Fruit fly (Drosophila melanogaster) whole organism, embryonic: ENCODE measurements around the gene Acsx4.

Experiments
- Adf1 ChIP-seq: fragments of 200-800 bp; sonication (Bioruptor generic); IDR thresholded peaks from 2 replicates; pipeline ENCODE4 v1.3.6; 2022; ENCODE audit warnings: missing biosample characterization, missing genetic modification characterization
- Aef1 ChIP-seq: fragments of 200-800 bp; sonication (Bioruptor generic); IDR thresholded peaks from 3 replicates; pipeline ENCODE4 v1.3.6; 2022; ENCODE audit warnings: missing biosample characterization, missing genetic modification characterization
- CG10274 ChIP-seq: fragments of 200-800 bp; sonication (Bioruptor generic); optimal IDR thresholded peaks from 3 replicates; lab custom pipeline; 2017; ENCODE audit warnings: missing biosample characterization, mild to moderate bottlenecking, missing genetic modification characterization
- CG11456 ChIP-seq: fragments of 200-800 bp; sonication (Bioruptor generic); IDR thresholded peaks from 3 replicates; pipeline ENCODE4 v1.3.6; 2022; ENCODE audit warnings: missing biosample characterization, missing genetic modification characterization
- CG12236 ChIP-seq: fragments of 200-800 bp; sonication (Bioruptor generic); optimal IDR thresholded peaks from 2 replicates; lab custom pipeline; 2016; ENCODE audit warnings: missing biosample characterization, missing genetic modification characterization
- CG12299 ChIP-seq: fragments of 200-800 bp; sonication (Bioruptor generic); optimal IDR thresholded peaks from 2 replicates; lab custom pipeline; 2018; ENCODE audit warnings: missing biosample characterization, mild to moderate bottlenecking, missing genetic modification characterization
- CG13287 ChIP-seq: fragments of 200-800 bp; sonication (Bioruptor generic); IDR thresholded peaks from 2 replicates; pipeline ENCODE4 v1.3.6; 2022; ENCODE audit warnings: missing biosample characterization, missing genetic modification characterization; ENCODE audit not compliant: partially characterized antibody
- CG14441 ChIP-seq: fragments of 200-800 bp; sonication (Bioruptor generic); IDR thresholded peaks from 2 replicates; pipeline ENCODE4 v1.3.6; 2022; ENCODE audit warnings: missing biosample characterization, missing genetic modification characterization
- CG15479 ChIP-seq: fragments of 200-800 bp; sonication (Bioruptor generic); optimal IDR thresholded peaks from 3 replicates; lab custom pipeline; 2019; ENCODE audit warnings: missing biosample characterization, mild to moderate bottlenecking, missing genetic modification characterization, moderate library complexity
- CG17385 ChIP-seq: fragments of 200-800 bp; sonication (Bioruptor generic); optimal IDR thresholded peaks from 3 replicates; lab custom pipeline; 2018; ENCODE audit warnings: missing biosample characterization, mild to moderate bottlenecking, missing genetic modification characterization
- CG17802 ChIP-seq: fragments of 200-800 bp; sonication (Bioruptor generic); optimal IDR thresholded peaks from 2 replicates; lab custom pipeline; 2018; ENCODE audit warnings: missing biosample characterization, mild to moderate bottlenecking, missing genetic modification characterization, moderate library complexity
- CG1832 ChIP-seq: fragments of 200-800 bp; sonication (Bioruptor generic); optimal IDR thresholded peaks from 2 replicates; lab custom pipeline; 2017; ENCODE audit warnings: missing biosample characterization, mild to moderate bottlenecking, missing genetic modification characterization, inconsistent platforms
- CG3726 ChIP-seq: fragments of 200-800 bp; sonication (Bioruptor generic); IDR thresholded peaks from 3 replicates; pipeline ENCODE4, ENCODE4 v1.3.6; 2022; ENCODE audit warnings: missing biosample characterization, missing genetic modification characterization
- CG4328 ChIP-seq: fragments of 200-800 bp; sonication (Bioruptor generic); optimal IDR thresholded peaks from 3 replicates; lab custom pipeline; 2017; ENCODE audit warnings: missing biosample characterization, missing genetic modification reagents, missing genetic modification characterization
- CG4424 ChIP-seq: fragments of 200-800 bp; sonication (Bioruptor generic); optimal IDR thresholded peaks from 3 replicates; lab custom pipeline; 2016; ENCODE audit warnings: missing biosample characterization, missing genetic modification characterization
- CG4730 ChIP-seq: fragments of 200-800 bp; sonication (Bioruptor generic); IDR thresholded peaks from 2 replicates; pipeline ENCODE4 v1.3.6; 2022; ENCODE audit warnings: missing biosample characterization, missing genetic modification characterization
- CG6765 ChIP-seq: fragments of 200-800 bp; sonication (Bioruptor generic); optimal IDR thresholded peaks from 3 replicates; lab custom pipeline; 2017; ENCODE audit warnings: missing biosample characterization, mild to moderate bottlenecking, missing genetic modification characterization
- CG7271 ChIP-seq: fragments of 200-800 bp; sonication (Bioruptor generic); optimal IDR thresholded peaks from 2 replicates; lab custom pipeline; 2018; ENCODE audit warnings: missing biosample characterization, mild to moderate bottlenecking, missing genetic modification characterization, moderate library complexity
- CG7745 ChIP-seq: fragments of 200-800 bp; sonication (Bioruptor generic); optimal IDR thresholded peaks from 2 replicates; lab custom pipeline; 2018; ENCODE audit warnings: missing biosample characterization, mild to moderate bottlenecking, missing genetic modification characterization, moderate library complexity
- CG8359 ChIP-seq: fragments of 200-800 bp; sonication (Bioruptor generic); optimal IDR thresholded peaks from 2 replicates; lab custom pipeline; 2017; ENCODE audit warnings: missing biosample characterization, mild to moderate bottlenecking, missing genetic modification characterization, borderline replicate concordance
- CG8478 ChIP-seq: fragments of >200 bp; optimal IDR thresholded peaks from 2 replicates; lab custom pipeline; 2018
- CG9437 ChIP-seq: fragments of 200-800 bp; sonication (Bioruptor generic); optimal IDR thresholded peaks from 2 replicates; lab custom pipeline; 2018; ENCODE audit warnings: missing biosample characterization, mild to moderate bottlenecking, missing genetic modification characterization
- D ChIP-seq, 2 experiments: fragments of 200-800 bp in 1 of 2; fragments of >200 bp in 1 of 2; sonication (Bioruptor generic) in 1 of 2; optimal IDR thresholded peaks; 2 replicates in 1 of 2; 3 replicates in 1 of 2; lab custom pipeline; 2017; ENCODE audit warnings: mild to moderate bottlenecking in 1 of 2, missing biosample characterization in 1 of 2, missing genetic modification characterization in 1 of 2, missing genetic modification reagents in 1 of 2
- E2f2 ChIP-seq: fragments of 200-800 bp; sonication (Bioruptor generic); IDR thresholded peaks from 2 replicates; pipeline ENCODE4 v1.3.6; 2022; ENCODE audit warnings: missing biosample characterization, missing genetic modification characterization
- Eip74EF ChIP-seq, 2 experiments: fragments of 200-800 bp in 1 of 2; fragments of >200 bp in 1 of 2; sonication (Bioruptor generic) in 1 of 2; optimal IDR thresholded peaks; 2 replicates each; lab custom pipeline; 2017 to 2019; ENCODE audit warnings: missing biosample characterization in 2 of 2, missing genetic modification characterization in 2 of 2, mild to moderate bottlenecking in 1 of 2, moderate library complexity in 1 of 2
- Fer3 ChIP-seq: fragments of 200-800 bp; sonication (Bioruptor generic); optimal IDR thresholded peaks from 2 replicates; lab custom pipeline; 2018; ENCODE audit warnings: missing biosample characterization, mild to moderate bottlenecking, missing genetic modification characterization, moderate library complexity
- Kr ChIP-seq: fragments of 200-800 bp; sonication (Bioruptor generic); optimal IDR thresholded peaks from 2 replicates; lab custom pipeline; 2017; ENCODE audit warnings: missing biosample characterization, mild to moderate bottlenecking, missing genetic modification characterization
- Myb ChIP-seq: fragments of 200-800 bp; sonication (Bioruptor generic); optimal IDR thresholded peaks from 2 replicates; lab custom pipeline; 2016; ENCODE audit warnings: missing biosample characterization, missing genetic modification characterization
- Oaz ChIP-seq: fragments of 200-800 bp; sonication (Bioruptor generic); IDR thresholded peaks from 2 replicates; pipeline ENCODE4 v1.3.6; 2022; ENCODE audit warnings: missing biosample characterization, missing genetic modification characterization
- Optix ChIP-seq: fragments of 200-800 bp; sonication (Bioruptor generic); IDR thresholded peaks from 3 replicates; pipeline ENCODE4 v1.3.6; 2022; ENCODE audit warnings: missing biosample characterization, missing genetic modification characterization
- Ravus ChIP-seq: fragments of 200-800 bp; sonication (Bioruptor generic); IDR thresholded peaks from 2 replicates; pipeline ENCODE4 v1.3.6; 2022; ENCODE audit warnings: missing biosample characterization, missing genetic modification characterization
- ac ChIP-seq: fragments of 200-800 bp; sonication (Bioruptor generic); optimal IDR thresholded peaks from 3 replicates; lab custom pipeline; 2017; ENCODE audit warnings: missing biosample characterization, mild to moderate bottlenecking, missing genetic modification characterization
- ase ChIP-seq: fragments of 200-800 bp; sonication (Bioruptor generic); IDR thresholded peaks from 3 replicates; pipeline ENCODE4 v1.3.6; 2022; ENCODE audit warnings: missing biosample characterization, missing genetic modification characterization
- cad ChIP-seq: fragments of >200 bp; optimal IDR thresholded peaks from 2 replicates; lab custom pipeline; 2017; ENCODE audit warnings: missing biosample characterization, missing genetic modification characterization
- cato ChIP-seq: fragments of 200-800 bp; sonication (Bioruptor generic); optimal IDR thresholded peaks from 2 replicates; lab custom pipeline; 2016; ENCODE audit warnings: missing biosample characterization, missing genetic modification characterization, borderline replicate concordance
- dimm ChIP-seq: fragments of 200-800 bp; sonication (Bioruptor generic); IDR thresholded peaks from 2 replicates; pipeline ENCODE4 v1.3.6; 2022; ENCODE audit warnings: missing biosample characterization, missing genetic modification characterization
- insv ChIP-seq, 2 experiments: fragments of 200-800 bp; sonication (Bioruptor generic); optimal IDR thresholded peaks; 3 replicates each; lab custom pipeline; 2016 to 2018; ENCODE audit warnings: missing biosample characterization in 2 of 2, missing genetic modification characterization in 2 of 2
- kni ChIP-seq: fragments of 200-800 bp; sonication (Bioruptor generic); optimal IDR thresholded peaks from 3 replicates; lab custom pipeline; 2017; ENCODE audit warnings: mild to moderate bottlenecking, missing biosample characterization, missing genetic modification reagents, missing genetic modification characterization
- pros ChIP-seq: fragments of 200-800 bp; sonication (Bioruptor generic); optimal IDR thresholded peaks from 3 replicates; lab custom pipeline; 2019; ENCODE audit warnings: missing biosample characterization, mild to moderate bottlenecking, missing genetic modification characterization, moderate library complexity
- ro ChIP-seq: fragments of 200-800 bp; sonication (Bioruptor generic); IDR thresholded peaks from 2 replicates; pipeline ENCODE4 v1.3.6; 2022; ENCODE audit warnings: missing biosample characterization, missing genetic modification characterization
- run ChIP-seq: fragments of 200-800 bp; sonication (Bioruptor generic); optimal IDR thresholded peaks from 3 replicates; lab custom pipeline; 2018; ENCODE audit warnings: missing biosample characterization, mild to moderate bottlenecking, missing genetic modification characterization
- sens-2 ChIP-seq: fragments of 200-800 bp; sonication (Bioruptor generic); IDR thresholded peaks from 2 replicates; pipeline ENCODE4 v1.3.6; 2022; ENCODE audit warnings: missing biosample characterization, missing genetic modification characterization
- tio ChIP-seq: fragments of 200-800 bp; sonication (Bioruptor generic); optimal IDR thresholded peaks from 2 replicates; lab custom pipeline; 2017; ENCODE audit warnings: missing biosample characterization, missing genetic modification characterization, inconsistent platforms
- tll ChIP-seq, 2 experiments: fragments of 200-800 bp in 1 of 2; fragments of >200 bp in 1 of 2; sonication (Bioruptor generic) in 1 of 2; optimal IDR thresholded peaks; 2 replicates each; lab custom pipeline; 2017 to 2019; ENCODE audit warnings: missing biosample characterization in 2 of 2, missing genetic modification characterization in 2 of 2, mild to moderate bottlenecking in 1 of 2, moderate library complexity in 1 of 2
- twi ChIP-seq: fragments of 200-800 bp; optimal IDR thresholded peaks from 2 replicates; lab custom pipeline; 2019; ENCODE audit warnings: missing biosample characterization, mild to moderate bottlenecking, missing genetic modification characterization, moderate library complexity
- zen ChIP-seq: fragments of 200-800 bp; sonication (Bioruptor generic); optimal IDR thresholded peaks from 3 replicates; lab custom pipeline; 2018; ENCODE audit warnings: missing biosample characterization, mild to moderate bottlenecking, missing genetic modification characterization, moderate library complexity
- zen2 ChIP-seq: fragments of 200-800 bp; sonication (Bioruptor generic); IDR thresholded peaks from 3 replicates; pipeline ENCODE4 v1.3.6; 2022; ENCODE audit warnings: missing biosample characterization, missing genetic modification characterization; ENCODE audit not compliant: partially characterized antibody

Gene Acsx4

dm6 chr3R:19796835-19797234 lies 13.5 kb downstream of the Acsx4 start:
- no peak for TF ChIP-seq Adf1
- no peak for TF ChIP-seq Oaz (GFP tag; lab: Robert Waterston, UW)
- TF ChIP-seq tll (GFP tag; optimal IDR thresholded peaks at IDR 0.05; lab: Kevin White, UChicago) = no peak
- TF ChIP-seq CG13287 = no peak
- TF ChIP-seq CG7745 (tag; lab: Kevin White, UChicago) = no peak
- no peak for TF ChIP-seq Aef1
- TF ChIP-seq E2f2 (GFP tag; lab: Robert Waterston, UW) = no peak
- TF ChIP-seq CG12236 (GFP tag; lab: Kevin White, UChicago) = no peak
- no peak for TF ChIP-seq tio (GFP tag; lab: Kevin White, UChicago)
- TF ChIP-seq CG12299 (tag; lab: Kevin White, UChicago) = no peak
- TF ChIP-seq cato (GFP tag; lab: Kevin White, UChicago) = no peak
- TF ChIP-seq ase (GFP tag; lab: Robert Waterston, UW) = no peak
- no peak for TF ChIP-seq cad (GFP tag; lab: Kevin White, UChicago)
- peak; percentile 26 for TF ChIP-seq CG8478 (lab: Kevin White, UChicago)
- TF ChIP-seq CG4424 (GFP tag; lab: Kevin White, UChicago) = peak; percentile 97

DNA sequence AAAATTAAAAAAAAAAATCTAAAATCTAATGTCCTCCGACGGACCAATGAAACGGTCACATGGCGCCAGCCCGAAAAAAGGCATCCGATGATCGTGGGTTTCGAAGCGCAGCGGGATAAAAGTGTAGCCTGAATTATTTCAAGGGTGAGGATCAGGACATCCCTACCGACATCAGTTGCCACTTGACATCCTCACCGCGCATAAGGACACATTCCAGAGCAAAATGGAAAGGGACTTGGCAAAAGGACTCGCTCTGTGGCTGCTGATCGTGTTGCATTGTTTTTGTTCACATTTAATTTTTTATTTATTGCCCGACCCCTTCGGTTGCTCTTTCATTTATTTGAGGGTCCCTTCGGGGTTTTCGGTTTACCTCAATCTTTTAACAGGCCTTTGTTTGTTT lies 16.3 kb downstream of the Acsx4 start:
- TF ChIP-seq kni (GFP tag; lab: Kevin White, UChicago) = peak; percentile 31
- TF ChIP-seq dimm (GFP tag; lab: Robert Waterston, UW) = no peak
- no peak for TF ChIP-seq CG8359 (GFP tag; lab: Kevin White, UChicago)
- no peak for TF ChIP-seq ac (GFP tag; lab: Kevin White, UChicago)
- no peak for TF ChIP-seq CG10274
- no peak for TF ChIP-seq CG6765 (GFP tag; lab: Kevin White, UChicago)
- TF ChIP-seq tll (GFP tag; optimal IDR thresholded peaks at IDR 0.05; lab: Kevin White, UChicago) = peak in 1 of 2 experiments; percentile 54
- TF ChIP-seq Fer3 (tag; lab: Kevin White, UChicago) = no peak
- TF ChIP-seq CG4328 (GFP tag; lab: Kevin White, UChicago) = no peak
- TF ChIP-seq CG11456 (GFP tag; lab: Robert Waterston, UW) = no peak
- no peak for TF ChIP-seq Myb (GFP tag; lab: Kevin White, UChicago)
- no peak for TF ChIP-seq CG14441 (GFP tag; lab: Robert Waterston, UW)
- no peak for TF ChIP-seq run (tag; lab: Kevin White, UChicago)
- TF ChIP-seq sens-2 (GFP tag; lab: Robert Waterston, UW) = no peak
- no peak for TF ChIP-seq CG7271 (tag; lab: Kevin White, UChicago)
- no peak for TF ChIP-seq CG4730 (GFP tag; lab: Robert Waterston, UW)
- peak; percentile 63 for TF ChIP-seq pros (GFP tag; lab: Kevin White, UChicago)
- TF ChIP-seq Ravus = no peak
- TF ChIP-seq CG17802 (tag; lab: Kevin White, UChicago) = no peak
- peak; percentile 73 for TF ChIP-seq cad (GFP tag; lab: Kevin White, UChicago)
- TF ChIP-seq CG3726 (GFP tag; lab: Robert Waterston, UW) = no peak
- peak; percentile 28 for TF ChIP-seq D (optimal IDR thresholded peaks at IDR 0.05; lab: Kevin White, UChicago)
- no peak for TF ChIP-seq D (GFP tag; optimal IDR thresholded peaks at IDR 0.05; lab: Kevin White, UChicago)
- TF ChIP-seq twi (tag; lab: Kevin White, UChicago) = peak; percentile 65
- no peak for TF ChIP-seq zen2
- no peak for TF ChIP-seq CG1832 (GFP tag; lab: Kevin White, UChicago)
- peak; percentile 52 for TF ChIP-seq Kr (GFP tag; lab: Kevin White, UChicago)
- no peak for TF ChIP-seq Optix (GFP tag; lab: Robert Waterston, UW)
- TF ChIP-seq zen (tag; lab: Kevin White, UChicago) = peak; percentile 43
- no peak for TF ChIP-seq CG17385
- no peak for TF ChIP-seq insv (GFP tag; optimal IDR thresholded peaks at IDR 0.05; lab: Kevin White, UChicago)
- TF ChIP-seq CG9437 (GFP tag; lab: Kevin White, UChicago) = no peak
- TF ChIP-seq ro (GFP tag; lab: Robert Waterston, UW) = no peak
- TF ChIP-seq CG15479 = peak; percentile 2
- TF ChIP-seq Eip74EF (GFP tag; optimal IDR thresholded peaks at IDR 0.05; lab: Kevin White, UChicago) = no peak
- TF ChIP-seq, all 482 proteins: peak for 9
